Worm (Caenorhabditis elegans) whole organism, midembryonic: ENCODE data around the gene acr-20.
"Not testable (repeated sequence)": the region's sequence is repeated elsewhere in the genome, so short reads cannot be mapped to it uniquely, and the experiment has no call there.

Source experiments
- T22C8.4 ChIP-seq: fragments of 200-800 bp; sonication (Bioruptor generic); IDR thresholded peaks from 2 replicates; pipeline ENCODE4 v1.3.6; 2022; ENCODE audit warnings: missing genetic modification characterization, missing compliant biosample characterization
- cog-1 ChIP-seq: sonication (generic microtip); optimal IDR thresholded peaks from 2 replicates; lab custom pipeline; 2016; ENCODE audit warnings: missing genetic modification characterization, missing compliant biosample characterization
- flt-1 ChIP-seq: fragments of 200-800 bp; sonication (Bioruptor generic); IDR thresholded peaks from 2 replicates; pipeline ENCODE4 v1.3.6; 2022; ENCODE audit warnings: missing genetic modification characterization, missing compliant biosample characterization
- klf-2 ChIP-seq: fragments of 200-800 bp; sonication (Bioruptor generic); conservative IDR thresholded peaks from 2 replicates; pipeline ENCODE4 v1.3.6; 2022; ENCODE audit warnings: missing genetic modification reagents, missing genetic modification characterization, missing compliant biosample characterization
- med-1 ChIP-seq: sonication (generic microtip); optimal IDR thresholded peaks from 2 replicates; lab custom pipeline; 2017; ENCODE audit warnings: missing genetic modification characterization, mild to moderate bottlenecking, missing compliant biosample characterization, antibody characterized with exemption, missing genetic modification reagents; ENCODE audit not compliant: insufficient read depth
- ref-1 ChIP-seq: fragments of 200-800 bp; sonication (Bioruptor generic); conservative IDR thresholded peaks from 2 replicates; pipeline ENCODE4 v1.3.6; 2022; ENCODE audit warnings: missing genetic modification reagents, missing genetic modification characterization, missing compliant biosample characterization
- tab-1 ChIP-seq: fragments of 200-800 bp; sonication (Bioruptor generic); IDR thresholded peaks from 2 replicates; pipeline ENCODE4 v1.3.6; 2022; ENCODE audit warnings: missing genetic modification characterization, missing compliant biosample characterization
- ztf-23 ChIP-seq: fragments of 200-800 bp; sonication (Bioruptor generic); IDR thresholded peaks from 2 replicates; pipeline ENCODE4 v1.3.6; 2022; ENCODE audit warnings: missing genetic modification reagents, missing genetic modification characterization, missing compliant biosample characterization
- ztf-29 ChIP-seq: fragments of 200-800 bp; sonication (Bioruptor generic); IDR thresholded peaks from 2 replicates; pipeline ENCODE4 v1.3.6; 2022; ENCODE audit warnings: missing genetic modification reagents, missing genetic modification characterization, missing compliant biosample characterization

The acr-20 gene

ce11 chrII:14351352-14351751 is 26.3 kb downstream of the acr-20 start:
- no peak for TF ChIP-seq tab-1 (GFP tag; lab: Robert Waterston, UW)
- 0 out of 2 replicates have a peak, but pooled peaks have one; percentile 8 for TF ChIP-seq klf-2 (GFP tag; lab: Robert Waterston, UW)
- TF ChIP-seq flt-1 = no peak

ce11 chrII:14350768-14351167 is 26.9 kb downstream of the acr-20 start:
- no peak for TF ChIP-seq ztf-23 (GFP tag; lab: Robert Waterston, UW)
- no peak for TF ChIP-seq ref-1 (GFP tag; lab: Robert Waterston, UW)
- TF ChIP-seq med-1 (GFP tag; lab: Kevin White, UChicago) = no peak
- no peak for TF ChIP-seq flt-1
- TF ChIP-seq klf-2 (GFP tag; lab: Robert Waterston, UW) = no peak
- no peak for TF ChIP-seq T22C8.4 (GFP tag; lab: Robert Waterston, UW)
- TF ChIP-seq cog-1 (tag; lab: Kevin White, UChicago) = no peak
- TF ChIP-seq ztf-29 (GFP tag; lab: Robert Waterston, UW) = no peak
- no peak for TF ChIP-seq tab-1 (GFP tag; lab: Robert Waterston, UW)

ce11 chrII:14349356-14349923 is 28.3 kb downstream of the acr-20 start, which contains the start of the genes Y54G11A.17, lin-7 and elof-1:
Gene Y54G11A.17 (minus strand): TSS chrII:14349406.
Gene lin-7 (minus strand): TSS chrII:14349406.
Gene elof-1 (plus strand): TSS chrII:14349738.
- TF ChIP-seq ztf-29 (GFP tag; lab: Robert Waterston, UW) = no peak
- peak; percentile 67 for TF ChIP-seq flt-1
- no peak for TF ChIP-seq T22C8.4 (GFP tag; lab: Robert Waterston, UW)
- no peak for TF ChIP-seq med-1 (GFP tag; lab: Kevin White, UChicago)
- TF ChIP-seq cog-1 (tag; lab: Kevin White, UChicago) = peak; percentile 15
- TF ChIP-seq klf-2 (GFP tag; lab: Robert Waterston, UW) = no peak
- no peak for TF ChIP-seq tab-1 (GFP tag; lab: Robert Waterston, UW)
- TF ChIP-seq ref-1 (GFP tag; lab: Robert Waterston, UW) = no peak
- TF ChIP-seq ztf-23 (GFP tag; lab: Robert Waterston, UW) = peak; percentile 59; the same call in 1 of the 2 replicates

ce11 chrII:14346243-14346642 is 31.5 kb downstream of the acr-20 start, which contains the start of gene Y54G11A.9:
Gene Y54G11A.9 (minus strand): TSS chrII:14346438.
- TF ChIP-seq ztf-23 (GFP tag; lab: Robert Waterston, UW) = 0 out of 2 replicates have a peak, but pooled peaks have one; percentile 29

ce11 chrII:14344166-14344565 is 33.5 kb downstream of the acr-20 start, which contains the start of gene ddl-3:
Gene ddl-3 (minus strand): TSS chrII:14344454.
- not testable (repeated sequence) for TF ChIP-seq ztf-29 (GFP tag; lab: Robert Waterston, UW); cog-1 (tag; lab: Kevin White, UChicago); ref-1 (GFP tag; lab: Robert Waterston, UW)
